1 worm cellular context compared by ENCODE assay signal in genomic region chrX:10903416-10903815, ce11.
TF ChIP-seq lines count a peak whose summit lies in the region.

No protein-coding gene starts in this region.

TF ChIP-seq in whole organism, L4 larva, 104 proteins besides CTCF, POLR2A, EP300 and RAD21 (continued from another document):
- TF ChIP-seq lin-13 (GFP tag; optimal IDR thresholded peaks at IDR 0.05; lab: Kevin White, UChicago) (no peak), F44E2.7 (GFP tag; IDR thresholded peaks at IDR 0.05; lab: Robert Waterston, UW) (no peak), zip-11 (GFP tag; IDR thresholded peaks at IDR 0.05; lab: Robert Waterston, UW) (no peak), ztf-11 (tag; optimal IDR thresholded peaks at IDR 0.05; lab: Kevin White, UChicago) (no peak), dve-1 (tag; optimal IDR thresholded peaks at IDR 0.05; lab: Kevin White, UChicago; ENCODE audit: insufficient read depth) (peak; percentile 39), hlh-11 (tag; optimal IDR thresholded peaks at IDR 0.05; lab: Kevin White, UChicago) (peak; percentile 45), zag-1 (tag; optimal IDR thresholded peaks at IDR 0.05; lab: Kevin White, UChicago) (no peak), nhr-237 (tag; optimal IDR thresholded peaks at IDR 0.05; lab: Kevin White, UChicago) (no peak), lin-15B (tag; optimal IDR thresholded peaks at IDR 0.05; lab: Kevin White, UChicago) (no peak), mes-2 (tag; optimal IDR thresholded peaks at IDR 0.05; lab: Kevin White, UChicago; ENCODE audit: poor library complexity, severe bottlenecking) (no peak), ztf-7 (tag; optimal IDR thresholded peaks at IDR 0.05; lab: Kevin White, UChicago) (no peak), mxl-3 (GFP tag; optimal IDR thresholded peaks at IDR 0.05; lab: Kevin White, UChicago) (peak; percentile 33), hif-1 (tag; optimal IDR thresholded peaks at IDR 0.05; lab: Kevin White, UChicago) (no peak), attf-4 (tag; optimal IDR thresholded peaks at IDR 0.05; lab: Kevin White, UChicago) (no peak)
